Worm (Caenorhabditis elegans) whole organism, L4 larva: ENCODE data around the gene F14E5.2.
A peak's percentile ranks its signal among the peaks of the same experiment; 100 is the strongest.

Experiments used
- D1046.2 ChIP-seq: fragments of 200-800 bp; sonication (Bioruptor generic); IDR thresholded peaks from 2 replicates; pipeline ENCODE4 v1.3.6; 2022; ENCODE audit warnings: missing genetic modification characterization, missing compliant biosample characterization
- Y105C5A.15 ChIP-seq: fragments of 200-800 bp; sonication (Bioruptor generic); IDR thresholded peaks from 2 replicates; pipeline ENCODE4 v1.3.6; 2022; ENCODE audit warnings: missing genetic modification characterization, missing compliant biosample characterization
- Y5F2A.4 ChIP-seq: fragments of 200-800 bp; sonication (Bioruptor generic); optimal IDR thresholded peaks from 2 replicates; lab custom pipeline; 2018; ENCODE audit warnings: mild to moderate bottlenecking, missing genetic modification characterization, missing compliant biosample characterization
- Y75B8A.6 ChIP-seq: fragments of 200-800 bp; sonication (Bioruptor generic); IDR thresholded peaks from 2 replicates; pipeline ENCODE4 v1.3.6; 2022; ENCODE audit warnings: missing genetic modification reagents, missing genetic modification characterization, missing compliant biosample characterization
- ZK546.5 ChIP-seq, 2 experiments: sonication (generic microtip); optimal IDR thresholded peaks; 2 replicates each; lab custom pipeline; 2017; ENCODE audit warnings: missing biosample characterization in 2 of 2, missing genetic modification characterization in 2 of 2
- arid-1 ChIP-seq: fragments of 200-800 bp; sonication (Bioruptor generic); conservative IDR thresholded peaks from 2 replicates; pipeline ENCODE4 v1.3.6; 2022; ENCODE audit warnings: missing genetic modification reagents, missing genetic modification characterization, missing compliant biosample characterization
- ceh-20 ChIP-seq: fragments of 200-800 bp; sonication (Bioruptor generic); IDR thresholded peaks from 2 replicates; pipeline ENCODE4 v1.3.6; 2022; ENCODE audit warnings: missing genetic modification reagents, missing genetic modification characterization, missing compliant biosample characterization
- ceh-28 ChIP-seq: fragments of 150-350 bp; optimal IDR thresholded peaks from 2 replicates; lab custom pipeline; 2014; ENCODE audit warnings: missing biosample characterization, missing genetic modification reagents, missing genetic modification characterization
- ceh-44 ChIP-seq: fragments of 200-800 bp; sonication (Bioruptor generic); IDR thresholded peaks from 2 replicates; pipeline ENCODE4 v1.3.6; 2022; ENCODE audit warnings: missing genetic modification reagents, missing genetic modification characterization, missing compliant biosample characterization
- daf-12 ChIP-seq: fragments of 150-350 bp; optimal IDR thresholded peaks from 2 replicates; lab custom pipeline; 2014; ENCODE audit warnings: missing biosample characterization, missing genetic modification reagents, missing genetic modification characterization
- daf-16 ChIP-seq, 3 experiments: sonication (generic microtip); optimal IDR thresholded peaks; 2 replicates each; lab custom pipeline; 2016 to 2017; ENCODE audit warnings: missing genetic modification characterization in 3 of 3, missing genetic modification reagents in 3 of 3, mild to moderate bottlenecking in 2 of 3, missing compliant biosample characterization in 2 of 3, missing biosample characterization in 1 of 3, moderate library complexity in 1 of 3
- dmd-6 ChIP-seq: fragments of 200-800 bp; sonication (Bioruptor generic); IDR thresholded peaks from 2 replicates; pipeline ENCODE4 v1.3.6; 2022; ENCODE audit warnings: missing genetic modification reagents, missing genetic modification characterization, missing compliant biosample characterization
- dmd-9 ChIP-seq: fragments of 200-800 bp; sonication (Bioruptor generic); IDR thresholded peaks from 2 replicates; pipeline ENCODE4 v1.3.6; 2022; ENCODE audit warnings: missing genetic modification reagents, missing genetic modification characterization, missing compliant biosample characterization
- dve-1 ChIP-seq: sonication (generic microtip); optimal IDR thresholded peaks from 2 replicates; lab custom pipeline; 2017; ENCODE audit warnings: antibody characterized with exemption, mild to moderate bottlenecking, missing genetic modification characterization, missing compliant biosample characterization; ENCODE audit not compliant: insufficient read depth
- egl-27 ChIP-seq: sonication (generic microtip); optimal IDR thresholded peaks from 3 replicates; lab custom pipeline; 2017; ENCODE audit warnings: missing biosample characterization, missing genetic modification reagents, missing genetic modification characterization
- hlh-11 ChIP-seq: fragments of 200-800 bp; sonication (Bioruptor generic); optimal IDR thresholded peaks from 2 replicates; lab custom pipeline; 2018; ENCODE audit warnings: mild to moderate bottlenecking, missing genetic modification characterization, missing compliant biosample characterization
- hlh-30 ChIP-seq: sonication (generic microtip); optimal IDR thresholded peaks from 2 replicates; lab custom pipeline; 2017; ENCODE audit warnings: antibody characterized with exemption, mild to moderate bottlenecking, missing genetic modification characterization, missing compliant biosample characterization; ENCODE audit not compliant: insufficient read depth
- lin-13 ChIP-seq: fragments of 150-350 bp; optimal IDR thresholded peaks from 2 replicates; lab custom pipeline; 2014; ENCODE audit warnings: missing biosample characterization, missing genetic modification reagents, missing genetic modification characterization
- lin-38 ChIP-seq: fragments of 200-800 bp; sonication (Bioruptor generic); IDR thresholded peaks from 2 replicates; pipeline ENCODE4 v1.3.6; 2022; ENCODE audit warnings: missing genetic modification reagents, missing genetic modification characterization, missing compliant biosample characterization
- lsy-2 ChIP-seq, 2 experiments: fragments of 150-350 bp in 1 of 2; sonication (generic microtip) in 1 of 2; optimal IDR thresholded peaks; 2 replicates each; lab custom pipeline; 2014 to 2017; ENCODE audit warnings: missing biosample characterization in 2 of 2, missing genetic modification characterization in 2 of 2
- madf-5 ChIP-seq, 2 experiments: fragments of 200-800 bp; sonication (Bioruptor generic); IDR thresholded peaks; 2 replicates each; pipeline ENCODE4 v1.3.6; 2022; ENCODE audit warnings: missing compliant biosample characterization in 2 of 2, missing genetic modification characterization in 2 of 2
- mdl-1 ChIP-seq, 2 experiments: fragments of 150-350 bp in 1 of 2; sonication (generic microtip) in 1 of 2; optimal IDR thresholded peaks; 2 replicates each; lab custom pipeline; 2014 to 2017; ENCODE audit warnings: missing biosample characterization in 2 of 2, missing genetic modification characterization in 2 of 2
- mep-1 ChIP-seq: fragments of 150-350 bp; sonication (generic microtip); optimal IDR thresholded peaks from 3 replicates; lab custom pipeline; 2014; ENCODE audit warnings: missing biosample characterization, missing genetic modification characterization
- mes-2 ChIP-seq: sonication (generic microtip); optimal IDR thresholded peaks from 2 replicates; lab custom pipeline; 2016; ENCODE audit warnings: missing genotype, mild to moderate bottlenecking, missing genetic modification characterization, missing compliant biosample characterization; ENCODE audit not compliant: poor library complexity, severe bottlenecking
- mxl-3 ChIP-seq: fragments of 200-800 bp; sonication (Bioruptor generic); optimal IDR thresholded peaks from 2 replicates; lab custom pipeline; 2018; ENCODE audit warnings: mild to moderate bottlenecking, missing genetic modification characterization, missing compliant biosample characterization
- nhr-10 ChIP-seq: fragments of 150-350 bp; optimal IDR thresholded peaks from 2 replicates; lab custom pipeline; 2014; ENCODE audit warnings: missing biosample characterization, missing genetic modification characterization
- nhr-102 ChIP-seq: sonication (generic microtip); optimal IDR thresholded peaks from 2 replicates; lab custom pipeline; 2016; ENCODE audit warnings: mild to moderate bottlenecking, missing genetic modification characterization, moderate library complexity, missing compliant biosample characterization
- nhr-28 ChIP-seq: fragments of 150-350 bp; optimal IDR thresholded peaks from 2 replicates; lab custom pipeline; 2014; ENCODE audit warnings: missing biosample characterization, missing genetic modification characterization
- nhr-41 ChIP-seq: fragments of 200-800 bp; sonication (Bioruptor generic); IDR thresholded peaks from 2 replicates; pipeline ENCODE4 v1.3.6; 2022; ENCODE audit warnings: missing genetic modification reagents, missing genetic modification characterization, missing compliant biosample characterization
- nhr-48 ChIP-seq: sonication (generic microtip); optimal IDR thresholded peaks from 2 replicates; lab custom pipeline; 2016; ENCODE audit warnings: mild to moderate bottlenecking, missing genetic modification characterization, missing compliant biosample characterization
- nhr-6 ChIP-seq: fragments of 150-350 bp; optimal IDR thresholded peaks from 2 replicates; lab custom pipeline; 2014; ENCODE audit warnings: missing biosample characterization, missing genetic modification characterization
- nhr-77 ChIP-seq: fragments of 150-350 bp; optimal IDR thresholded peaks from 2 replicates; lab custom pipeline; 2014; ENCODE audit warnings: missing biosample characterization, missing genetic modification characterization
- php-3 ChIP-seq: fragments of 200-800 bp; sonication (Bioruptor generic); IDR thresholded peaks from 2 replicates; pipeline ENCODE4 v1.3.6; 2022; ENCODE audit warnings: missing genetic modification reagents, missing genetic modification characterization, missing compliant biosample characterization
- pqm-1 ChIP-seq: sonication (generic microtip); optimal IDR thresholded peaks from 2 replicates; lab custom pipeline; 2017; ENCODE audit warnings: missing biosample characterization, missing genetic modification characterization
- saeg-2 ChIP-seq: fragments of 200-800 bp; sonication (Bioruptor generic); IDR thresholded peaks from 2 replicates; pipeline ENCODE4 v1.3.6; 2022; ENCODE audit warnings: missing genetic modification reagents, missing genetic modification characterization, missing compliant biosample characterization
- sdz-12 ChIP-seq: fragments of 200-800 bp; sonication (Bioruptor generic); optimal IDR thresholded peaks from 2 replicates; lab custom pipeline; 2018; ENCODE audit warnings: mild to moderate bottlenecking, missing genetic modification characterization, missing compliant biosample characterization
- set-16 ChIP-seq: fragments of 200-800 bp; sonication (Bioruptor generic); IDR thresholded peaks from 2 replicates; pipeline ENCODE4 v1.3.6; 2022; ENCODE audit warnings: missing genetic modification reagents, missing genetic modification characterization, missing compliant biosample characterization
- skn-1 ChIP-seq: fragments of 150-350 bp; optimal IDR thresholded peaks from 2 replicates; lab custom pipeline; 2014; ENCODE audit warnings: missing biosample characterization, missing genetic modification characterization
- snpc-1.2 ChIP-seq: fragments of 200-800 bp; sonication (Bioruptor generic); IDR thresholded peaks from 2 replicates; pipeline ENCODE4 v1.3.6; 2022; ENCODE audit warnings: missing genetic modification reagents, missing genetic modification characterization, missing compliant biosample characterization
- tra-1 ChIP-seq: fragments of 200-800 bp; sonication (Bioruptor generic); IDR thresholded peaks from 2 replicates; pipeline ENCODE4 v1.3.6; 2022; ENCODE audit warnings: missing genetic modification reagents, missing genetic modification characterization, missing compliant biosample characterization
- unc-130 ChIP-seq: sonication (generic microtip); optimal IDR thresholded peaks from 2 replicates; lab custom pipeline; 2016; ENCODE audit warnings: missing genetic modification reagents, missing genetic modification characterization, missing compliant biosample characterization
- unc-62 ChIP-seq, 3 experiments: fragments of 150-350 bp in 1 of 3; sonication (generic microtip); optimal IDR thresholded peaks in 2 of 3; peaks in 1 of 3; 1 replicate in 1 of 3; 2 replicates in 2 of 3; lab custom pipeline; 2014 to 2017; ENCODE audit warnings: missing biosample characterization in 3 of 3, missing genetic modification characterization in 3 of 3, missing genetic modification reagents in 3 of 3, missing genotype in 1 of 3
- zfp-3 ChIP-seq: fragments of 200-800 bp; sonication (Bioruptor generic); conservative IDR thresholded peaks from 2 replicates; pipeline ENCODE4 v1.3.6; 2022; ENCODE audit warnings: missing genetic modification reagents, missing genetic modification characterization, missing compliant biosample characterization
- zip-2 ChIP-seq: fragments of 150-350 bp; optimal IDR thresholded peaks from 2 replicates; lab custom pipeline; 2014; ENCODE audit warnings: missing biosample characterization, missing genetic modification characterization

The F14E5.2 gene

ce11 chrII:8386897-8387296 lies 41.8 kb downstream of the F14E5.2 start:
- TF ChIP-seq dmd-6 (peak; percentile 92), php-3 (GFP tag; lab: Robert Waterston, UW) (peak; percentile 84), dve-1 (peak; percentile 32), nhr-102 (tag; lab: Kevin White, UChicago) (peak; percentile 59), unc-62 (GFP tag; optimal IDR thresholded peaks at IDR 0.05 in 1 of 2; lab: Kevin White, UChicago) (peak in 1 of 2 experiments; percentile 13), unc-62 (tag; optimal IDR thresholded peaks at IDR 0.05; lab: Kevin White, UChicago) (no peak), pqm-1 (tag; lab: Kevin White, UChicago) (peak; percentile 80), ceh-20 (no peak), nhr-48 (tag; lab: Kevin White, UChicago) (peak; percentile 25), nhr-10 (tag; lab: Kevin White, UChicago) (peak; percentile 1), hlh-11 (tag; lab: Kevin White, UChicago) (peak; percentile 76), daf-16 (GFP tag; optimal IDR thresholded peaks at IDR 0.05; lab: Kevin White, UChicago) (peak in 1 of 2 experiments; percentile 6), daf-16 (tag; optimal IDR thresholded peaks at IDR 0.05; lab: Kevin White, UChicago) (peak; percentile 40), saeg-2 (GFP tag; lab: Robert Waterston, UW) (peak; percentile 57; the same call in 1 of the 2 replicates), set-16 (GFP tag; lab: Robert Waterston, UW) (no peak), nhr-28 (tag; lab: Kevin White, UChicago) (peak; percentile 74), sdz-12 (GFP tag; lab: Kevin White, UChicago) (no peak), D1046.2 (GFP tag; lab: Robert Waterston, UW) (no peak)

DNA sequence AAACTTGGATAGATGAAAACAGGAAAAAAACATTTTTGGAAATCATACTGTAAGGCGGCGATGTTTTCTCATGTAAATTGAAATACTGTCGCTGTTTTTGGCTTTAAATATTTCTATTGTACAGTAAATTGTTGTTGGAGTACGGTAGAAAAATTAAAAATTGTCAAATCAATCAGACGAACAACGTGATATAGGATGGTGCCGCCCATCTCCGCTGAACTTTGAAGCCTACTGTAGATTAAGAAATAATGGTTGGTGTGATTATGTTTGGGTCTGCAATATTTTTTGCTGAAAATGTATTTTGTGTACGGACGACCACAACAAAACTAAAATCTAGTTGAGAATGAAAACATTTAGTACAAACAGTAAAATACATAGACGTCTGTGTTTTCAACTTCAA lies 43.1 kb downstream of the F14E5.2 start:
- TF ChIP-seq sdz-12 (GFP tag; lab: Kevin White, UChicago): no peak
- peak; percentile 18 for TF ChIP-seq pqm-1 (tag; lab: Kevin White, UChicago)
- TF ChIP-seq nhr-41 (GFP tag; lab: Robert Waterston, UW): no peak
- TF ChIP-seq zip-2: no peak
- no peak for TF ChIP-seq set-16 (GFP tag; lab: Robert Waterston, UW)
- no peak for TF ChIP-seq lin-13 (GFP tag; lab: Kevin White, UChicago)
- TF ChIP-seq nhr-28 (tag; lab: Kevin White, UChicago): peak; percentile 29
- TF ChIP-seq lsy-2 (tag; optimal IDR thresholded peaks at IDR 0.05; lab: Kevin White, UChicago): peak in 1 of 2 experiments; percentile 56
- TF ChIP-seq madf-5 (GFP tag; IDR thresholded peaks at IDR 0.05; lab: Robert Waterston, UW): no peak
- no peak for TF ChIP-seq arid-1 (GFP tag; lab: Robert Waterston, UW)
- TF ChIP-seq ceh-28 (tag; lab: Kevin White, UChicago): no peak
- TF ChIP-seq dmd-9 (GFP tag; lab: Robert Waterston, UW): no peak
- no peak for TF ChIP-seq Y105C5A.15 (GFP tag; lab: Robert Waterston, UW)
- TF ChIP-seq skn-1: no peak
- no peak for TF ChIP-seq Y75B8A.6 (GFP tag; lab: Robert Waterston, UW)
- no peak for TF ChIP-seq ceh-44
- TF ChIP-seq zfp-3 (GFP tag; lab: Robert Waterston, UW): no peak
- no peak for TF ChIP-seq egl-27

DNA sequence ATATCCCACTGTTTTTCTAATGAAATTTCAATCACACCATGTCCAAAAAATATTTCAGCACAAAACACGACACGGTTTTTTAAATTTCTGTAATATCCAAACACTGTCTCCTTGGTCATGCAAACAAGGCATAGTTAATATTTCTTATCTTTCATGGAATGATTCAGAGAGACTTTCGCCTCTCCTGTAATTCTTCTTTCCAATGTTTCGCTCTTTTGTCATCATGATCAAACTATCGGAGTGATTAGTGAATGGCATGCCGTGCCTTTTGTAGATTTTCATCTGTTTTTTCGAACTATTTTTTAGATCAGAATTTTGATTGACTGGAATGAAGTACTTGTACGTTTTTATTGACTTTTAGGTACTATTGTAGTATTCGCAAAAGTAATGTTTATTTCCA lies 44.3 kb downstream of the F14E5.2 start:
- no peak for TF ChIP-seq daf-12
- peak; percentile 78 for TF ChIP-seq hlh-11 (tag; lab: Kevin White, UChicago)
- peak; percentile 81 for TF ChIP-seq pqm-1 (tag; lab: Kevin White, UChicago)
- peak; percentile 34 for TF ChIP-seq hlh-30 (tag; lab: Kevin White, UChicago)
- no peak for TF ChIP-seq snpc-1.2
- peak; percentile 25; the same call in 1 of the 2 replicates for TF ChIP-seq tra-1
- TF ChIP-seq mes-2 (tag; lab: Kevin White, UChicago): peak; percentile 44
- no peak for TF ChIP-seq sdz-12 (GFP tag; lab: Kevin White, UChicago)
- no peak for TF ChIP-seq nhr-41 (GFP tag; lab: Robert Waterston, UW)
- no peak for TF ChIP-seq lin-38 (GFP tag; lab: Robert Waterston, UW)
- TF ChIP-seq nhr-6 (tag; lab: Kevin White, UChicago): peak; percentile 20
- TF ChIP-seq mxl-3 (GFP tag; lab: Kevin White, UChicago): peak; percentile 2
- no peak for TF ChIP-seq mep-1 (tag; lab: Kevin White, UChicago)
- TF ChIP-seq zfp-3 (GFP tag; lab: Robert Waterston, UW): no peak
- no peak for TF ChIP-seq daf-16 (GFP tag; optimal IDR thresholded peaks at IDR 0.05; lab: Kevin White, UChicago)
- TF ChIP-seq daf-16 (tag; optimal IDR thresholded peaks at IDR 0.05; lab: Kevin White, UChicago): peak; percentile 36
- TF ChIP-seq dve-1: peak; percentile 66
- TF ChIP-seq Y5F2A.4 (GFP tag; lab: Kevin White, UChicago): no peak
- TF ChIP-seq nhr-28 (tag; lab: Kevin White, UChicago): peak; percentile 76
- TF ChIP-seq mdl-1 (tag; optimal IDR thresholded peaks at IDR 0.05; lab: Kevin White, UChicago): peak in 1 of 2 experiments; percentile 19
- TF ChIP-seq dmd-6: peak; percentile 88
- no peak for TF ChIP-seq ZK546.5 (tag; optimal IDR thresholded peaks at IDR 0.05; lab: Kevin White, UChicago)
- TF ChIP-seq unc-130 (GFP tag; lab: Kevin White, UChicago): no peak
- TF ChIP-seq lsy-2 (tag; optimal IDR thresholded peaks at IDR 0.05; lab: Kevin White, UChicago): peak in 1 of 2 experiments; percentile 25
- TF ChIP-seq nhr-77 (tag; lab: Kevin White, UChicago): peak; percentile 65
